Fruit fly (Drosophila melanogaster): ENCODE results near the gene CG43450.

DNA sequence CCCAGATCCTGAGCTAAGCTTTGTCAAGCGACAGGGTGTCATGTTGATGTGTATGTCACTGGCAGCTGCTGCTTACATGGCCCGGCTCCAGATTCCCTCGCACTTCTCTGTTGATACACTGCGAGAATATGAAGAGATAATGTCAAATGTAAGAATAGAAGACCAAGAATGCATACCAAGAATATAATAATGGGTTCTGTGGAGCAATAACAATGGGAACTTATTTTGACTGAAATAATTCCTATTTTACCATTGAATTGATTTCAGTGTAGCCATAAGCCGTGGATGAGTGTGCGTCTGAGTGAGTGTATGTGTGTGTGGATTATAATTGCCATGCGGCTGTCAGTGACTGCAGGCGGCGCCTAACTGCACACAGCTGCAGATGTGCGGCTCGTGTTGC lies 1.0 kb downstream of the CG43450 start:
- no peak for TF ChIP-seq CG14711 (tag; optimal IDR thresholded peaks at IDR 0.05)
- no peak for TF ChIP-seq CG5204 (GFP tag; optimal IDR thresholded peaks at IDR 0.05)
- TF ChIP-seq CG7045 (GFP tag; optimal IDR thresholded peaks at IDR 0.05) = no peak
- TF ChIP-seq cic (GFP tag; optimal IDR thresholded peaks at IDR 0.05) = no peak
- no peak for TF ChIP-seq Hr96 (GFP tag; optimal IDR thresholded peaks at IDR 0.05)
- no peak for TF ChIP-seq CG1620 (GFP tag; optimal IDR thresholded peaks at IDR 0.05)
